Worm (Caenorhabditis elegans) whole organism, young adult: ENCODE data around the gene dod-20.

Source experiments
- B0035.1 ChIP-seq: sonication (generic microtip); optimal IDR thresholded peaks from 2 replicates; lab custom pipeline; 2016; ENCODE audit warnings: missing genetic modification characterization, mild to moderate bottlenecking, missing compliant biosample characterization, missing genotype, missing genetic modification reagents
- C06A6.2 ChIP-seq: fragments of 200-800 bp; sonication (Bioruptor generic); conservative IDR thresholded peaks from 2 replicates; pipeline ENCODE4 v1.3.6; 2022; ENCODE audit warnings: missing genetic modification characterization, missing compliant biosample characterization
- F37B4.10 ChIP-seq: fragments of 200-800 bp; sonication (Bioruptor generic); IDR thresholded peaks from 2 replicates; pipeline ENCODE4 v1.3.6; 2022; ENCODE audit warnings: missing genetic modification characterization, missing compliant biosample characterization
- F49E8.2 ChIP-seq: sonication (generic microtip); optimal IDR thresholded peaks from 3 replicates; lab custom pipeline; 2017; ENCODE audit warnings: missing genetic modification characterization, mild to moderate bottlenecking, missing compliant biosample characterization, antibody characterized with exemption, moderate library complexity; ENCODE audit not compliant: insufficient read depth
- F57C9.4 ChIP-seq: sonication (generic microtip); optimal IDR thresholded peaks from 2 replicates; lab custom pipeline; 2017; ENCODE audit warnings: mild to moderate bottlenecking, missing genetic modification characterization, missing compliant biosample characterization
- K12H6.12 ChIP-seq: fragments of 200-800 bp; sonication (Bioruptor generic); optimal IDR thresholded peaks from 2 replicates; lab custom pipeline; 2018; ENCODE audit warnings: mild to moderate bottlenecking, missing genetic modification characterization, missing compliant biosample characterization
- Y79H2A.3 ChIP-seq: fragments of 200-800 bp; sonication (Bioruptor generic); conservative IDR thresholded peaks from 2 replicates; pipeline ENCODE4 v1.3.6; 2022; ENCODE audit warnings: missing genetic modification reagents, missing genetic modification characterization, missing compliant biosample characterization
- ZK185.1 ChIP-seq: sonication (generic microtip); optimal IDR thresholded peaks from 2 replicates; lab custom pipeline; 2016; ENCODE audit warnings: mild to moderate bottlenecking, missing genetic modification characterization, missing compliant biosample characterization; ENCODE audit not compliant: poor library complexity, severe bottlenecking
- attf-6 ChIP-seq: fragments of 200-800 bp; sonication (Bioruptor generic); IDR thresholded peaks from 2 replicates; pipeline ENCODE4 v1.3.6; 2022; ENCODE audit warnings: missing genetic modification reagents, missing genetic modification characterization, missing compliant biosample characterization
- ceh-58 ChIP-seq: fragments of 200-800 bp; sonication (Bioruptor generic); IDR thresholded peaks from 2 replicates; pipeline ENCODE4 v1.3.6; 2022; ENCODE audit warnings: missing genetic modification characterization, missing compliant biosample characterization
- ceh-79 ChIP-seq: sonication (generic microtip); optimal IDR thresholded peaks from 2 replicates; lab custom pipeline; 2017; ENCODE audit warnings: mild to moderate bottlenecking, missing genetic modification characterization, missing compliant biosample characterization
- chd-7 ChIP-seq: sonication (generic microtip); optimal IDR thresholded peaks from 2 replicates; lab custom pipeline; 2016; ENCODE audit warnings: mild to moderate bottlenecking, missing genetic modification characterization, moderate library complexity, missing compliant biosample characterization
- die-1 ChIP-seq: sonication (generic microtip); optimal IDR thresholded peaks from 2 replicates; lab custom pipeline; 2016; ENCODE audit warnings: missing genotype, mild to moderate bottlenecking, missing genetic modification characterization, missing compliant biosample characterization
- dpff-1 ChIP-seq: sonication (generic microtip); optimal IDR thresholded peaks from 2 replicates; lab custom pipeline; 2017; ENCODE audit warnings: mild to moderate bottlenecking, missing genetic modification characterization, missing compliant biosample characterization
- egl-44 ChIP-seq: fragments of 200-800 bp; sonication (Bioruptor generic); IDR thresholded peaks from 2 replicates; pipeline ENCODE4 v1.3.6; 2022; ENCODE audit warnings: missing genetic modification reagents, missing genetic modification characterization, missing compliant biosample characterization
- hmg-20 ChIP-seq: fragments of 200-800 bp; sonication (Bioruptor generic); IDR thresholded peaks from 2 replicates; pipeline ENCODE4 v1.3.6; 2022; ENCODE audit warnings: missing genetic modification reagents, missing genetic modification characterization, missing compliant biosample characterization
- hrde-1 ChIP-seq: sonication (generic microtip); optimal IDR thresholded peaks from 2 replicates; lab custom pipeline; 2016; ENCODE audit warnings: missing genetic modification characterization, mild to moderate bottlenecking, missing compliant biosample characterization, moderate library complexity, missing genotype, missing genetic modification reagents, borderline replicate concordance
- let-607 ChIP-seq, 2 experiments: fragments of 200-800 bp in 1 of 2; sonication (Bioruptor generic) in 1 of 2; sonication (generic microtip) in 1 of 2; optimal IDR thresholded peaks; 2 replicates each; lab custom pipeline; 2016 to 2018; ENCODE audit warnings: mild to moderate bottlenecking in 2 of 2, missing compliant biosample characterization in 2 of 2, missing genetic modification characterization in 2 of 2, moderate library complexity in 2 of 2, missing genotype in 1 of 2
- lin-26 ChIP-seq: fragments of 200-800 bp; sonication (Bioruptor generic); IDR thresholded peaks from 2 replicates; pipeline ENCODE4 v1.3.6; 2022; ENCODE audit warnings: missing genetic modification reagents, missing genetic modification characterization, missing compliant biosample characterization
- lin-35 ChIP-seq, 3 experiments: fragments of 150-350 bp in 2 of 3; sonication (generic microtip) in 1 of 3; optimal IDR thresholded peaks; 2 replicates each; lab custom pipeline; 2014 to 2018; ENCODE audit warnings: missing biosample characterization in 3 of 3, missing genetic modification characterization in 3 of 3, missing genetic modification reagents in 3 of 3
- lin-40 ChIP-seq: sonication (generic microtip); optimal IDR thresholded peaks from 2 replicates; lab custom pipeline; 2016; ENCODE audit warnings: missing genetic modification characterization, mild to moderate bottlenecking, missing compliant biosample characterization, missing genotype, missing genetic modification reagents
- lsl-1 ChIP-seq: fragments of 200-800 bp; sonication (Bioruptor generic); optimal IDR thresholded peaks from 2 replicates; lab custom pipeline; 2018; ENCODE audit warnings: mild to moderate bottlenecking, missing genetic modification characterization, moderate library complexity, missing compliant biosample characterization
- madf-3 ChIP-seq: fragments of 200-800 bp; sonication (Bioruptor generic); IDR thresholded peaks from 2 replicates; pipeline ENCODE4 v1.3.6; 2022; ENCODE audit warnings: missing genetic modification reagents, missing genetic modification characterization, missing compliant biosample characterization
- madf-6 ChIP-seq: fragments of 200-800 bp; sonication (Bioruptor generic); IDR thresholded peaks from 2 replicates; pipeline ENCODE4 v1.3.6; 2022; ENCODE audit warnings: missing genetic modification reagents, missing genetic modification characterization, missing compliant biosample characterization
- mcd-1 ChIP-seq: fragments of 200-800 bp; sonication (Bioruptor generic); IDR thresholded peaks from 2 replicates; pipeline ENCODE4 v1.3.6; 2022; ENCODE audit warnings: missing genetic modification reagents, missing genetic modification characterization, missing compliant biosample characterization
- nfya-1 ChIP-seq: sonication (generic microtip); optimal IDR thresholded peaks from 2 replicates; lab custom pipeline; 2017; ENCODE audit warnings: antibody characterized with exemption, missing compliant biosample characterization, missing genetic modification characterization, borderline replicate concordance; ENCODE audit not compliant: insufficient read depth
- nfya-2 ChIP-seq: fragments of 200-800 bp; sonication (Bioruptor generic); IDR thresholded peaks from 2 replicates; pipeline ENCODE4 v1.3.6; 2022; ENCODE audit warnings: missing genetic modification reagents, missing genetic modification characterization, missing compliant biosample characterization
- nhr-179 ChIP-seq: sonication (generic microtip); optimal IDR thresholded peaks from 2 replicates; lab custom pipeline; 2016; ENCODE audit warnings: mild to moderate bottlenecking, missing genetic modification characterization, missing compliant biosample characterization
- pbrm-1 ChIP-seq: fragments of 200-800 bp; sonication (Bioruptor generic); IDR thresholded peaks from 2 replicates; pipeline ENCODE4 v1.3.6; 2022; ENCODE audit warnings: missing genetic modification reagents, missing genetic modification characterization, missing compliant biosample characterization
- rec-8 ChIP-seq, 2 experiments: sonication (generic microtip); optimal IDR thresholded peaks; 2 replicates each; lab custom pipeline; 2016; ENCODE audit warnings: mild to moderate bottlenecking in 2 of 2, missing genetic modification characterization in 2 of 2, missing genetic modification reagents in 2 of 2, missing genotype in 2 of 2, missing biosample characterization in 1 of 2, missing compliant biosample characterization in 1 of 2, moderate library complexity in 1 of 2
- sdz-38 ChIP-seq: sonication (generic microtip); optimal IDR thresholded peaks from 2 replicates; lab custom pipeline; 2016; ENCODE audit warnings: missing genotype, missing genetic modification characterization, missing compliant biosample characterization
- sea-2 ChIP-seq: fragments of 200-800 bp; sonication (Bioruptor generic); IDR thresholded peaks from 2 replicates; pipeline ENCODE4 v1.3.6; 2022; ENCODE audit warnings: missing genetic modification characterization, missing compliant biosample characterization
- snpc-1.1 ChIP-seq: sonication (generic microtip); optimal IDR thresholded peaks from 2 replicates; lab custom pipeline; 2017; ENCODE audit warnings: missing genetic modification characterization, mild to moderate bottlenecking, missing compliant biosample characterization, antibody characterized with exemption, moderate library complexity, missing genotype, missing genetic modification reagents; ENCODE audit not compliant: insufficient read depth
- tbx-9 ChIP-seq: sonication (generic microtip); optimal IDR thresholded peaks from 2 replicates; lab custom pipeline; 2016; ENCODE audit warnings: borderline replicate concordance, missing genetic modification characterization, inconsistent platforms, missing compliant biosample characterization
- unc-62 ChIP-seq: fragments of 150-350 bp; optimal IDR thresholded peaks from 2 replicates; lab custom pipeline; 2014; ENCODE audit warnings: missing biosample characterization, missing genetic modification reagents, missing genetic modification characterization
- xnd-1 ChIP-seq: sonication (generic microtip); optimal IDR thresholded peaks from 2 replicates; lab custom pipeline; 2016; ENCODE audit warnings: missing genotype, missing genetic modification reagents, missing genetic modification characterization, missing compliant biosample characterization
- zfh-2 ChIP-seq: fragments of 200-800 bp; sonication (Bioruptor generic); conservative IDR thresholded peaks from 2 replicates; pipeline ENCODE4 v1.3.6; 2022; ENCODE audit warnings: missing genetic modification reagents, missing genetic modification characterization, missing compliant biosample characterization

dod-20 gene

DNA sequence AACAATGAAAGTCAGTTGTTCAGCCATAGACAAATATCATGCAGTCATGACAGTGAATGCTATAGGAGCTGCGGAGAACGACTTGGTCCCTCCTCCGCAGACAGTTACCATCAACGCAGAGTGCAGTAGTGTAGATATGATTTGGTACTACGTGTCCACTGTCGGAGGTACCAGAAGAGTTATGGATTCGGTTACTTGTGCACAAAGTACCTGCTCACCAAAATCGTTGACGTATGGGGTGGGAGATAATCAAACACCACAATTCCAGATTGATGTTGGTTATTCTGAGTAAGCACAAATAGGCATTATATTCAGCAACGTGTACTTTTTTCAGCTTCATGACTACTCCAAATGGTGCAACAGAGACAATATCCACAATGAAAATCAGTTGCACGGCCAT is 10.8 kb downstream of the dod-20 start (continued):
- TF ChIP-seq Y79H2A.3 (GFP tag; lab: Robert Waterston, UW) (no peak), hrde-1 (tag; lab: Kevin White, UChicago) (no peak), madf-3 (GFP tag; lab: Robert Waterston, UW) (no peak)

DNA sequence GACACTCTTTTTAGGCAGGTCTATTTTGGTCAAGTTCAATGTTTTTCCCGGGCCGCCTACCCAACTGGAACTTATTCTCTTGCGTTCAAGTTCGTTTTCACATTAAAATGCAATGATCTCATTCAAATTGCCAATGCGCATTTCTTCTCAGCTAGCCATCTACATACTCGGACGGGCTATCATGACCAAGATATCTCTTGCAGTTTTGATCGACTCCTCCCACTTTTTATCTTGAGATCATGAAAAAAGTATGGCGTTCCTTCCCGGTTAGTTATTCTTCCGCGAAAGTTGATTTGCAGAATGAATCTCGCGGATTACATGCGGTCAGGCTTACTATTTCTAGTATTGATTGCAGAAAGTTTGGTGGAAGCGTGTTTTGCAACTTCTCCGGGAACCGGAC is 11.7 kb downstream of the dod-20 start, which contains the start of gene B0554.2:
TSS of gene B0554.2 (plus strand) at position 301 of the 400 bp plus-strand sequence.
- TF ChIP-seq ceh-79 (tag; lab: Kevin White, UChicago), result no peak
- no peak for TF ChIP-seq nfya-1 (tag; lab: Kevin White, UChicago)
- no peak for TF ChIP-seq lsl-1
- TF ChIP-seq lin-26 (GFP tag; lab: Robert Waterston, UW), result no peak
- TF ChIP-seq nhr-179 (tag; lab: Kevin White, UChicago), result no peak
- no peak for TF ChIP-seq hmg-20
- no peak for TF ChIP-seq chd-7 (tag; lab: Kevin White, UChicago)
- no peak for TF ChIP-seq pbrm-1 (GFP tag; lab: Robert Waterston, UW)
- no peak for TF ChIP-seq B0035.1 (tag; lab: Kevin White, UChicago)
- TF ChIP-seq mcd-1, result no peak
- no peak for TF ChIP-seq snpc-1.1 (tag; lab: Kevin White, UChicago)
- no peak for TF ChIP-seq K12H6.12 (tag; lab: Kevin White, UChicago)
- no peak for TF ChIP-seq let-607 (tag; optimal IDR thresholded peaks at IDR 0.05; lab: Kevin White, UChicago)
- TF ChIP-seq die-1 (tag; lab: Kevin White, UChicago), result no peak
- no peak for TF ChIP-seq sdz-38 (tag; lab: Kevin White, UChicago)
- TF ChIP-seq lin-40, result no peak
- no peak for TF ChIP-seq lin-35 (GFP tag; optimal IDR thresholded peaks at IDR 0.05; lab: Kevin White, UChicago)
- TF ChIP-seq ZK185.1, result no peak
- no peak for TF ChIP-seq F49E8.2
- TF ChIP-seq, all 124 proteins: peak for 0

ce11 chrV:438094-438493 is 15.9 kb downstream of the dod-20 start, which contains the start of gene B0554.1:
Gene B0554.1 (plus strand): TSS chrV:438394.
- TF ChIP-seq B0035.1 (tag; lab: Kevin White, UChicago) (no peak), egl-44 (GFP tag; lab: Robert Waterston, UW) (no peak), ceh-58 (no peak)

DNA sequence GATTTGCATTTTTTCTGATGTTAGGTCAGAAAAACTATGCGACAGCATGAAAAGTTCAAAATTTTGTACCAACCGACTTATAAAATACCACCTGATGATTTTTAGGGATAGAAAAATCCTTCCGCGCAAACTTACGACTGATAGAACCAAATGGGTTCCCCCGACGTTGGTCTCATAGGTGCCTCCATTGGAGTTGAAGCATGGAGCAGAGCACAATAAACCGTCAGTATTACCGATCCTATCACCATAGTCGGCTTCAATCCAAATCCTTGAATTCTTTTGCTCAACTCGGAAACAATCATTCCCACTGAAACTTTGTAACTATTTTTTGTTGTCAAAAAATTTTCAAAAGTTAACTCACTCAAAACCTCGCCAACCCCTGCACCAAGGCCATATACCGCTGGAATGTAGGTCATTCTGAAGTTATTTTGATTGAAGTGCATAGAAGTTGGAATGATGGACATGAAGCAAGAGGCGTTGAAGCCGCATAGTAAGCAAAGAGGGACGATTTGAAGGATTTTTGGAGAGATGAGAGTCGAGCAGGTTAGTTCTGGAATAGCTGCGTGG is 17.0 kb downstream of the dod-20 start:
- no peak for TF ChIP-seq lin-40
- TF ChIP-seq unc-62 (GFP tag; lab: Kevin White, UChicago), result no peak
- TF ChIP-seq C06A6.2 (GFP tag; lab: Robert Waterston, UW), result no peak
- no peak for TF ChIP-seq nfya-2 (GFP tag; lab: Robert Waterston, UW)
- no peak for TF ChIP-seq snpc-1.1 (tag; lab: Kevin White, UChicago)
- TF ChIP-seq rec-8 (tag; optimal IDR thresholded peaks at IDR 0.05; lab: Kevin White, UChicago), result no peak
- TF ChIP-seq nfya-1 (tag; lab: Kevin White, UChicago), result no peak
- no peak for TF ChIP-seq lin-35 (GFP tag; optimal IDR thresholded peaks at IDR 0.05; lab: Kevin White, UChicago)
- no peak for TF ChIP-seq attf-6 (GFP tag; lab: Robert Waterston, UW)
- no peak for TF ChIP-seq F37B4.10 (GFP tag; lab: Robert Waterston, UW)
- no peak for TF ChIP-seq madf-6 (GFP tag; lab: Robert Waterston, UW)
- TF ChIP-seq F57C9.4 (tag; lab: Kevin White, UChicago), result no peak
- TF ChIP-seq xnd-1, result no peak
- TF ChIP-seq zfh-2 (GFP tag; lab: Robert Waterston, UW), result no peak
- TF ChIP-seq dpff-1 (tag; lab: Kevin White, UChicago), result no peak
- TF ChIP-seq sea-2 (GFP tag; lab: Robert Waterston, UW), result no peak
- no peak for TF ChIP-seq hrde-1 (tag; lab: Kevin White, UChicago)
- no peak for TF ChIP-seq tbx-9 (tag; lab: Kevin White, UChicago)
